Fruit fly (Drosophila melanogaster): ENCODE results near the gene AIF.
A peak's percentile ranks its signal among the peaks of the same experiment; 100 is the strongest.

The AIF gene

dm6 chr2L:2144725-2145656 lies 6.6 kb upstream of the AIF start, which contains the start of gene tho2 (continued):
- TF ChIP-seq trem (tag; optimal IDR thresholded peaks at IDR 0.05), result peak; percentile 67
- no peak for TF ChIP-seq lov (optimal IDR thresholded peaks at IDR 0.05)
- TF ChIP-seq lov (GFP tag; IDR thresholded peaks at IDR 0.05), result no peak
- TF ChIP-seq Doc2 (GFP tag; IDR thresholded peaks at IDR 0.05), result no peak
- TF ChIP-seq pfk (GFP tag; optimal IDR thresholded peaks at IDR 0.05), result peak; percentile 93
- TF ChIP-seq CG6175 (GFP tag; IDR thresholded peaks at IDR 0.05), result no peak
- no peak for TF ChIP-seq CG11696 (GFP tag; IDR thresholded peaks at IDR 0.05)
- no peak for TF ChIP-seq Poxn (GFP tag; IDR thresholded peaks at IDR 0.05)
- no peak for TF ChIP-seq CG10366 (GFP tag; IDR thresholded peaks at IDR 0.05)
- TF ChIP-seq CG14667 (GFP tag; IDR thresholded peaks at IDR 0.05), result no peak
- no peak for TF ChIP-seq dysf (GFP tag; IDR thresholded peaks at IDR 0.05)
- TF ChIP-seq tgo (GFP tag; IDR thresholded peaks at IDR 0.05), result no peak
- TF ChIP-seq chinmo (GFP tag; IDR thresholded peaks at IDR 0.05; ENCODE audit: partially characterized antibody), result 0 out of 4 replicates have a peak, but pooled peaks have one; percentile 20
- no peak for TF ChIP-seq CG2199 (GFP tag; IDR thresholded peaks at IDR 0.05)
- no peak for TF ChIP-seq CG2889 (GFP tag; IDR thresholded peaks at IDR 0.05)

DNA sequence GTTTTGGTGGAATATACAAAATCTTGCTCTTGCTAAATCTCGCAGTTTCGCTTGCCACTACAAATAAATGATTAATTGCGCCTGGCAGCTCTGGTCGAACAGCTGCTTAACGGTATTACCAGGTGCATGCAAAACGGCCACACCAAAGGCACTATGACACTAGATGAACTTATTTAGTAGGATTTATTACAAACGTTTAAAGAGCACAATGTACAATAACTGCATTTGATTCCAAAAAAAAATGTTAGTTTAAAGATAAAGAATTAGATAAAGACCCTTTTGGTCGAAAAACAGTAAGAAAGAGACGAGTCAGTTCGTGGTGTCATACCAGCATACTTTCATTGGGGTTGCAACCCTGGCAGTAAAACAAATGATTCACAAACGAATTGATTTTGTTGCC lies 4.3 kb upstream of the AIF start, which contains the start of the genes CG11723 and Tbcd:
TSS of gene CG11723 (minus strand) at position 68 of the 400 bp plus-strand sequence.
TSS of gene Tbcd (plus strand) at position 311 of the 400 bp plus-strand sequence.
- peak; percentile 93 for TF ChIP-seq CG4617 (GFP tag; optimal IDR thresholded peaks at IDR 0.05; ENCODE audit: borderline replicate concordance)
- TF ChIP-seq dimm (GFP tag; IDR thresholded peaks at IDR 0.05), result peak; percentile 85
- peak; percentile 67 for TF ChIP-seq Gsc (GFP tag; IDR thresholded peaks at IDR 0.05)
- no peak for TF ChIP-seq CG5180 (GFP tag; optimal IDR thresholded peaks at IDR 0.05)
- TF ChIP-seq sens-2 (GFP tag; IDR thresholded peaks at IDR 0.05), result peak; percentile 91
- peak; percentile 85 for TF ChIP-seq CG18476 (GFP tag; optimal IDR thresholded peaks at IDR 0.05)
- TF ChIP-seq vvl (GFP tag; IDR thresholded peaks at IDR 0.05), result peak; percentile 97
- no peak for TF ChIP-seq tap (tag; optimal IDR thresholded peaks at IDR 0.05)
- TF ChIP-seq bowl (GFP tag; IDR thresholded peaks at IDR 0.05), result peak; percentile 76
- TF ChIP-seq CG6813 (GFP tag; optimal IDR thresholded peaks at IDR 0.05), result no peak
- TF ChIP-seq Rfx (GFP tag; IDR thresholded peaks at IDR 0.05), result peak; percentile 95
- TF ChIP-seq CrebB (tag; optimal IDR thresholded peaks at IDR 0.05), result peak; percentile 86
- peak; percentile 77 for TF ChIP-seq klu (GFP tag; IDR thresholded peaks at IDR 0.05)
- TF ChIP-seq tin (GFP tag; optimal IDR thresholded peaks at IDR 0.05), result peak; percentile 86
- peak; percentile 82 for TF ChIP-seq CG12942 (GFP tag; optimal IDR thresholded peaks at IDR 0.05)
- TF ChIP-seq trh (GFP tag; optimal IDR thresholded peaks at IDR 0.05), result peak; percentile 48
- peak; percentile 75 for TF ChIP-seq dati (GFP tag; IDR thresholded peaks at IDR 0.05)
- TF ChIP-seq hb (GFP tag; IDR thresholded peaks at IDR 0.05; ENCODE audit: partially characterized antibody), result no peak
- peak; percentile 91 for TF ChIP-seq gce (GFP tag; IDR thresholded peaks at IDR 0.05)
- peak; percentile 94 for TF ChIP-seq Atf6 (GFP tag; IDR thresholded peaks at IDR 0.05)
- TF ChIP-seq ash1 (GFP tag; optimal IDR thresholded peaks at IDR 0.05), result peak; percentile 48
- TF ChIP-seq chm (GFP tag; IDR thresholded peaks at IDR 0.05), result peak; percentile 91
- peak; percentile 90 for TF ChIP-seq E2f1 (GFP tag; IDR thresholded peaks at IDR 0.05)
- TF ChIP-seq pros (GFP tag; optimal IDR thresholded peaks at IDR 0.05), result no peak
- TF ChIP-seq ind (GFP tag; optimal IDR thresholded peaks at IDR 0.05), result peak; percentile 87
- TF ChIP-seq mam (GFP tag; optimal IDR thresholded peaks at IDR 0.05), result peak; percentile 92
- no peak for TF ChIP-seq Hey (tag; optimal IDR thresholded peaks at IDR 0.05)
- peak; percentile 95 for TF ChIP-seq CG14441 (GFP tag; IDR thresholded peaks at IDR 0.05)
- peak; percentile 93 for TF ChIP-seq CG6689 (GFP tag; IDR thresholded peaks at IDR 0.05)
- no peak for TF ChIP-seq yki (optimal IDR thresholded peaks at IDR 0.05)
- TF ChIP-seq CG10654 (GFP tag; optimal IDR thresholded peaks at IDR 0.05), result peak; percentile 71
- no peak for TF ChIP-seq hth (optimal IDR thresholded peaks at IDR 0.05)
- peak; percentile 86 for TF ChIP-seq NFAT (GFP tag; IDR thresholded peaks at IDR 0.05)
- TF ChIP-seq CG3995 (GFP tag; optimal IDR thresholded peaks at IDR 0.05), result peak; percentile 58
- peak; percentile 94 for TF ChIP-seq H2.0 (GFP tag; IDR thresholded peaks at IDR 0.05)
- TF ChIP-seq zfh2 (GFP tag; optimal IDR thresholded peaks at IDR 0.05), result peak; percentile 90
